Fruit fly (Drosophila melanogaster) whole organism, embryonic: ENCODE data around the gene Dora.

Experiments
- B-H2 ChIP-seq: fragments of 200-800 bp; sonication (Bioruptor generic); optimal IDR thresholded peaks from 2 replicates; lab custom pipeline; 2018; ENCODE audit warnings: missing biosample characterization, mild to moderate bottlenecking, missing genetic modification characterization
- BEAF-32 ChIP-seq: fragments of 200-800 bp; sonication (Bioruptor generic); optimal IDR thresholded peaks from 3 replicates; lab custom pipeline; 2017; ENCODE audit warnings: missing biosample characterization, missing genetic modification characterization, mild to moderate bottlenecking, moderate library complexity, missing genetic modification reagents
- Bgb ChIP-seq: fragments of 200-800 bp; sonication (Bioruptor generic); IDR thresholded peaks from 2 replicates; pipeline ENCODE4 v1.3.6; 2022; ENCODE audit warnings: missing biosample characterization, missing genetic modification characterization; ENCODE audit not compliant: partially characterized antibody
- CG10147 ChIP-seq: fragments of 200-800 bp; sonication (Bioruptor generic); optimal IDR thresholded peaks from 2 replicates; lab custom pipeline; 2019; ENCODE audit warnings: missing biosample characterization, mild to moderate bottlenecking, missing genetic modification characterization, moderate library complexity
- CG11723 ChIP-seq: fragments of 200-800 bp; sonication (Bioruptor generic); optimal IDR thresholded peaks from 2 replicates; lab custom pipeline; 2017; ENCODE audit warnings: missing biosample characterization, mild to moderate bottlenecking, missing genetic modification characterization
- CG12299 ChIP-seq: fragments of 200-800 bp; sonication (Bioruptor generic); optimal IDR thresholded peaks from 2 replicates; lab custom pipeline; 2018; ENCODE audit warnings: missing biosample characterization, mild to moderate bottlenecking, missing genetic modification characterization
- CG13287 ChIP-seq: fragments of 200-800 bp; sonication (Bioruptor generic); IDR thresholded peaks from 2 replicates; pipeline ENCODE4 v1.3.6; 2022; ENCODE audit warnings: missing biosample characterization, missing genetic modification characterization; ENCODE audit not compliant: partially characterized antibody
- CG13296 ChIP-seq: fragments of 200-800 bp; sonication (Bioruptor generic); optimal IDR thresholded peaks from 3 replicates; lab custom pipeline; 2018; ENCODE audit warnings: missing biosample characterization, mild to moderate bottlenecking, missing genetic modification characterization
- CG13624 ChIP-seq: fragments of 200-800 bp; sonication (Bioruptor generic); optimal IDR thresholded peaks from 2 replicates; lab custom pipeline; 2016; ENCODE audit warnings: missing biosample characterization, missing genetic modification characterization
- CG14710 ChIP-seq: fragments of 200-800 bp; sonication (Bioruptor generic); optimal IDR thresholded peaks from 3 replicates; lab custom pipeline; 2019; ENCODE audit warnings: missing biosample characterization, mild to moderate bottlenecking, missing genetic modification characterization, moderate library complexity
- CG2129 ChIP-seq: fragments of 200-800 bp; sonication (Bioruptor generic); IDR thresholded peaks from 2 replicates; pipeline ENCODE4 v1.3.6; 2022; ENCODE audit warnings: missing biosample characterization, missing genetic modification characterization; ENCODE audit not compliant: partially characterized antibody
- CG33213 ChIP-seq: fragments of 200-800 bp; sonication (Bioruptor generic); optimal IDR thresholded peaks from 3 replicates; lab custom pipeline; 2016; ENCODE audit warnings: missing biosample characterization, missing genetic modification characterization
- CG34224 ChIP-seq: fragments of 200-800 bp; sonication (Bioruptor generic); IDR thresholded peaks from 3 replicates; pipeline ENCODE4 v1.3.6; 2022; ENCODE audit warnings: missing biosample characterization, missing genetic modification characterization; ENCODE audit not compliant: partially characterized antibody
- CG42726 ChIP-seq: fragments of 200-800 bp; sonication (Bioruptor generic); IDR thresholded peaks from 2 replicates; pipeline ENCODE4 v1.3.6; 2022; ENCODE audit warnings: missing biosample characterization, missing genetic modification characterization; ENCODE audit not compliant: partially characterized antibody
- CG4424 ChIP-seq: fragments of 200-800 bp; sonication (Bioruptor generic); optimal IDR thresholded peaks from 3 replicates; lab custom pipeline; 2016; ENCODE audit warnings: missing biosample characterization, missing genetic modification characterization
- CoRest ChIP-seq: fragments of 200-800 bp; sonication (Bioruptor generic); optimal IDR thresholded peaks from 3 replicates; lab custom pipeline; 2018; ENCODE audit warnings: missing biosample characterization, mild to moderate bottlenecking, missing genetic modification characterization, moderate library complexity
- Dek ChIP-seq: fragments of 200-800 bp; sonication (Bioruptor generic); optimal IDR thresholded peaks from 3 replicates; lab custom pipeline; 2019; ENCODE audit warnings: missing biosample characterization, mild to moderate bottlenecking, missing genetic modification characterization, moderate library complexity
- Doc3 ChIP-seq: fragments of 200-800 bp; sonication (Bioruptor generic); IDR thresholded peaks from 3 replicates; pipeline ENCODE4 v1.3.6; 2022; ENCODE audit warnings: missing biosample characterization, missing genetic modification characterization; ENCODE audit not compliant: partially characterized antibody
- E2f2 ChIP-seq: fragments of 200-800 bp; sonication (Bioruptor generic); IDR thresholded peaks from 2 replicates; pipeline ENCODE4 v1.3.6; 2022; ENCODE audit warnings: missing biosample characterization, missing genetic modification characterization
- Hr78 ChIP-seq, 2 experiments: fragments of 200-800 bp in 1 of 2; fragments of >200 bp in 1 of 2; sonication (Bioruptor generic) in 1 of 2; optimal IDR thresholded peaks; 2 replicates each; lab custom pipeline; 2017 to 2019; ENCODE audit warnings: missing biosample characterization in 2 of 2, missing genetic modification characterization in 2 of 2, mild to moderate bottlenecking in 1 of 2, moderate library complexity in 1 of 2
- Lhr ChIP-seq: fragments of 200-800 bp; sonication (Bioruptor generic); optimal IDR thresholded peaks from 3 replicates; lab custom pipeline; 2017; ENCODE audit warnings: mild to moderate bottlenecking, missing biosample characterization, missing genetic modification reagents, missing genetic modification characterization
- Lpt ChIP-seq: fragments of >200 bp; optimal IDR thresholded peaks from 2 replicates; lab custom pipeline; 2018; ENCODE audit warnings: missing biosample characterization, missing genetic modification characterization
- MBD-R2 ChIP-seq: fragments of 200-800 bp; sonication (Bioruptor generic); IDR thresholded peaks from 2 replicates; pipeline ENCODE4 v1.3.6; 2022; ENCODE audit warnings: missing biosample characterization, missing genetic modification characterization
- Mes4 ChIP-seq: fragments of 200-800 bp; sonication (Bioruptor generic); optimal IDR thresholded peaks from 2 replicates; lab custom pipeline; 2016; ENCODE audit warnings: missing biosample characterization, missing genetic modification characterization
- Myb ChIP-seq: fragments of 200-800 bp; sonication (Bioruptor generic); optimal IDR thresholded peaks from 2 replicates; lab custom pipeline; 2016; ENCODE audit warnings: missing biosample characterization, missing genetic modification characterization
- Opbp ChIP-seq: fragments of 200-800 bp; sonication (Bioruptor generic); IDR thresholded peaks from 3 replicates; pipeline ENCODE4 v1.3.6; 2022; ENCODE audit warnings: missing biosample characterization, missing genetic modification characterization; ENCODE audit not compliant: partially characterized antibody
- Rfx ChIP-seq: fragments of 200-800 bp; sonication (Bioruptor generic); IDR thresholded peaks from 2 replicates; pipeline ENCODE4 v1.3.6; 2022; ENCODE audit warnings: missing biosample characterization, missing genetic modification characterization
- Scr ChIP-seq: fragments of 200-800 bp; sonication (Bioruptor generic); IDR thresholded peaks from 2 replicates; pipeline ENCODE4 v1.3.6; 2022; ENCODE audit warnings: missing biosample characterization, missing genetic modification characterization; ENCODE audit not compliant: partially characterized antibody
- YL-1 ChIP-seq: fragments of 200-800 bp; sonication (Bioruptor generic); optimal IDR thresholded peaks from 3 replicates; lab custom pipeline; 2017; ENCODE audit warnings: missing biosample characterization, mild to moderate bottlenecking, missing genetic modification characterization
- az2 ChIP-seq: fragments of 200-800 bp; sonication (Bioruptor generic); optimal IDR thresholded peaks from 3 replicates; lab custom pipeline; 2016; ENCODE audit warnings: missing biosample characterization, missing genetic modification characterization
- bbx ChIP-seq: fragments of 200-800 bp; sonication (Bioruptor generic); IDR thresholded peaks from 2 replicates; pipeline ENCODE4 v1.3.6; 2022; ENCODE audit warnings: missing biosample characterization, missing genetic modification characterization; ENCODE audit not compliant: partially characterized antibody
- da ChIP-seq: fragments of 200-800 bp; sonication (Bioruptor generic); optimal IDR thresholded peaks from 2 replicates; lab custom pipeline; 2016; ENCODE audit warnings: missing biosample characterization, missing genetic modification characterization
- insv ChIP-seq, 2 experiments: fragments of 200-800 bp; sonication (Bioruptor generic); optimal IDR thresholded peaks; 3 replicates each; lab custom pipeline; 2016 to 2018; ENCODE audit warnings: missing biosample characterization in 2 of 2, missing genetic modification characterization in 2 of 2
- lola ChIP-seq, 3 experiments: fragments of >200 bp in 2 of 3; fragments of 200-800 bp in 1 of 3; sonication (Bioruptor generic) in 1 of 3; optimal IDR thresholded peaks; 2 replicates each; lab custom pipeline; 2017 to 2019; ENCODE audit warnings: missing biosample characterization in 3 of 3, missing genetic modification characterization in 3 of 3, mild to moderate bottlenecking in 1 of 3, moderate library complexity in 1 of 3
- nerfin-2 ChIP-seq: fragments of 200-800 bp; sonication (Bioruptor generic); IDR thresholded peaks from 2 replicates; pipeline ENCODE4 v1.3.6; 2022; ENCODE audit warnings: missing biosample characterization, missing genetic modification characterization; ENCODE audit not compliant: partially characterized antibody
- onecut ChIP-seq: fragments of 200-800 bp; sonication (Bioruptor generic); IDR thresholded peaks from 2 replicates; pipeline ENCODE4 v1.3.6; 2022; ENCODE audit warnings: missing biosample characterization, missing genetic modification characterization
- phol ChIP-seq: fragments of 200-800 bp; sonication (Bioruptor generic); optimal IDR thresholded peaks from 3 replicates; lab custom pipeline; 2018; ENCODE audit warnings: missing biosample characterization, mild to moderate bottlenecking, missing genetic modification characterization, moderate library complexity
- pnt ChIP-seq: fragments of 200-800 bp; sonication (Bioruptor generic); optimal IDR thresholded peaks from 3 replicates; lab custom pipeline; 2016; ENCODE audit warnings: missing biosample characterization, missing genetic modification characterization
- pzg ChIP-seq: fragments of 200-800 bp; sonication (Bioruptor generic); optimal IDR thresholded peaks from 3 replicates; lab custom pipeline; 2018; ENCODE audit warnings: missing biosample characterization, mild to moderate bottlenecking, missing genetic modification characterization, moderate library complexity
- sens ChIP-seq: fragments of 200-800 bp; sonication (Bioruptor generic); peaks from one replicate; lab custom pipeline; 2016; ENCODE audit warnings: missing biosample characterization, missing genetic modification characterization
- stwl ChIP-seq: fragments of 200-800 bp; sonication (Bioruptor generic); optimal IDR thresholded peaks from 3 replicates; lab custom pipeline; 2018; ENCODE audit warnings: missing biosample characterization, mild to moderate bottlenecking, missing genetic modification characterization, moderate library complexity
- tin ChIP-seq: fragments of 200-800 bp; sonication (Bioruptor generic); optimal IDR thresholded peaks from 3 replicates; lab custom pipeline; 2016; ENCODE audit warnings: missing biosample characterization, missing genetic modification characterization
- tna ChIP-seq: fragments of 200-800 bp; sonication (Bioruptor generic); IDR thresholded peaks from 2 replicates; pipeline ENCODE4 v1.3.6; 2022; ENCODE audit warnings: missing biosample characterization, missing genetic modification characterization; ENCODE audit not compliant: partially characterized antibody
- trh ChIP-seq: fragments of 200-800 bp; sonication (Bioruptor generic); optimal IDR thresholded peaks from 2 replicates; lab custom pipeline; 2016; ENCODE audit warnings: missing biosample characterization, missing genetic modification characterization
- unc-4 ChIP-seq: fragments of 200-800 bp; sonication (Bioruptor generic); IDR thresholded peaks from 2 replicates; pipeline ENCODE4 v1.3.6; 2022; ENCODE audit warnings: missing biosample characterization, missing genetic modification characterization; ENCODE audit not compliant: partially characterized antibody
- wor ChIP-seq: fragments of 200-800 bp; sonication (Bioruptor generic); IDR thresholded peaks from 2 replicates; pipeline ENCODE4 v1.3.6; 2022; ENCODE audit warnings: missing biosample characterization, missing genetic modification characterization
- yki ChIP-seq: fragments of >200 bp; optimal IDR thresholded peaks from 3 replicates; lab custom pipeline; 2018

Dora gene

DNA sequence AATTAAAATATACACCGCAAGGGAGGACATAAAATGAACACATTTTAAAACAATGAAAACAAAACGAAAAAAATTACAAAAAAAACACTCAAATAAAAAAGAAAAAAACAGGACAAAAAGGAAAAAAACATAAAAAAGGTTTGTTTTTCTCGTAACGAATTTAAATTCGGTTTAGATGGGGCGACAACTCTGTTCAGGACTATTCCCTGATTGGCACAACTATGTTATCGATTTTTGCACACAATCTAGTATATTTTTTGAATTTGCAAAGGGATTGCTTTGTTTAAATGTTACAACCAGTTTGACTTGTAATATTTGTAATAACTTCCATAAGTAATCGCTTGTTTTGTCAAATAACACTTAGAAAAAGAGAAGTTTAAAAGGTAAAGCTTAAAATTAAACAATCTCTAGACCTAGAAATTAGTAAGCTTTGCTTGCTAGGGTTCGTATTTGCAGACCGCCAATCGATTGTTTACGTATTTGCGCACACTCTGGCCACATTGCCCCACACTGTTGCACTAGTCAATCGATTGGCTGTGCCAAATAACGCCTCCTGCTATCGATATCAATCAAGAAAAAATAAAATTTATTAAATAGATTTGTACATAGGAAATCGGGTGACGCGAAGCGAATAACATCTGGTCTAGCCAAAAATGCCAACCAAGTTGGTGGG is 20.4 kb downstream of the Dora start, which contains the start of gene CG7332 (continued):
- TF ChIP-seq trh (no peak), onecut (GFP tag; lab: Robert Waterston, UW) (peak; percentile 50; the same call in 1 of the 2 replicates), Hr78 (GFP tag; optimal IDR thresholded peaks at IDR 0.05; lab: Kevin White, UChicago) (no peak), Myb (GFP tag; lab: Kevin White, UChicago) (peak; percentile 46), stwl (tag; lab: Kevin White, UChicago) (peak; percentile 66), Lpt (GFP tag; lab: Kevin White, UChicago) (no peak), Scr (GFP tag; lab: Robert Waterston, UW) (peak; percentile 66), BEAF-32 (peak; percentile 72), Opbp (peak; percentile 54; the same call in 1 of the 3 replicates), insv (GFP tag; optimal IDR thresholded peaks at IDR 0.05; lab: Kevin White, UChicago) (no peak), Doc3 (GFP tag; lab: Robert Waterston, UW) (peak; percentile 46; the same call in 1 of the 3 replicates), CG11723 (GFP tag; lab: Kevin White, UChicago) (no peak), B-H2 (GFP tag; lab: Kevin White, UChicago) (no peak), da (GFP tag; lab: Kevin White, UChicago) (no peak), az2 (GFP tag; lab: Kevin White, UChicago) (peak; percentile 15), Bgb (peak; percentile 66), YL-1 (GFP tag; lab: Kevin White, UChicago) (peak; percentile 37), wor (GFP tag; lab: Robert Waterston, UW) (no peak), CG10147 (GFP tag; lab: Kevin White, UChicago) (no peak), pnt (no peak), CG13624 (GFP tag; lab: Kevin White, UChicago) (no peak), E2f2 (peak; percentile 72; the same call in 1 of the 2 replicates), yki (lab: Kevin White, UChicago) (no peak), CG2129 (GFP tag; lab: Robert Waterston, UW) (0 out of 2 replicates have a peak, but pooled peaks have one; percentile 11), phol (tag; lab: Kevin White, UChicago) (peak; percentile 23), tin (GFP tag; lab: Kevin White, UChicago) (no peak), CG34224 (GFP tag; lab: Robert Waterston, UW) (peak; percentile 58; the same call in 2 of the 3 replicates), bbx (GFP tag; lab: Robert Waterston, UW) (peak; percentile 70), Mes4 (GFP tag; lab: Kevin White, UChicago) (no peak), CG14710 (tag; lab: Kevin White, UChicago) (peak; percentile 11), lola (GFP tag; optimal IDR thresholded peaks at IDR 0.05; lab: Kevin White, UChicago) (no peak), sens (GFP tag; lab: Kevin White, UChicago) (peak; percentile 63), Lhr (GFP tag; lab: Kevin White, UChicago) (no peak), CG4424 (GFP tag; lab: Kevin White, UChicago) (peak; percentile 19), pzg (GFP tag; lab: Kevin White, UChicago) (peak; percentile 65), tna (peak; percentile 65; the same call in 1 of the 2 replicates), CoRest (peak; percentile 13), Dek (tag; lab: Kevin White, UChicago) (no peak), Rfx (0 out of 2 replicates have a peak, but pooled peaks have one; percentile 9), unc-4 (GFP tag; lab: Robert Waterston, UW) (peak; percentile 50; the same call in 1 of the 2 replicates), CG13296 (GFP tag; lab: Kevin White, UChicago) (no peak), MBD-R2 (GFP tag; lab: Robert Waterston, UW) (peak; percentile 44), CG42726 (GFP tag; lab: Robert Waterston, UW) (peak; percentile 6; the same call in 1 of the 2 replicates), CG12299 (no peak), CG13287 (peak; percentile 63), nerfin-2 (GFP tag; lab: Robert Waterston, UW) (peak; percentile 42), CG33213 (peak; percentile 17)
